Fruit fly (Drosophila melanogaster) whole organism: Measurements from ENCODE around the gene Hexo2.

Experiments
- CG8478 ChIP-seq: fragments of >200 bp; optimal IDR thresholded peaks from 2 replicates; lab custom pipeline; 2018; ENCODE audit warnings: inconsistent platforms
- Dll ChIP-seq: fragments of >200 bp; optimal IDR thresholded peaks from 2 replicates; lab custom pipeline; 2017
- EcR ChIP-seq, 2 experiments: fragments of >200 bp; optimal IDR thresholded peaks; 2 replicates each; lab custom pipeline; 2017; ENCODE audit warnings: missing biosample characterization in 2 of 2, missing genetic modification characterization in 2 of 2, missing genetic modification reagents in 2 of 2
- pan ChIP-seq: fragments of >200 bp; optimal IDR thresholded peaks from 2 replicates; lab custom pipeline; 2017
- psq ChIP-seq: fragments of >200 bp; optimal IDR thresholded peaks from 2 replicates; lab custom pipeline; 2017

DNA sequence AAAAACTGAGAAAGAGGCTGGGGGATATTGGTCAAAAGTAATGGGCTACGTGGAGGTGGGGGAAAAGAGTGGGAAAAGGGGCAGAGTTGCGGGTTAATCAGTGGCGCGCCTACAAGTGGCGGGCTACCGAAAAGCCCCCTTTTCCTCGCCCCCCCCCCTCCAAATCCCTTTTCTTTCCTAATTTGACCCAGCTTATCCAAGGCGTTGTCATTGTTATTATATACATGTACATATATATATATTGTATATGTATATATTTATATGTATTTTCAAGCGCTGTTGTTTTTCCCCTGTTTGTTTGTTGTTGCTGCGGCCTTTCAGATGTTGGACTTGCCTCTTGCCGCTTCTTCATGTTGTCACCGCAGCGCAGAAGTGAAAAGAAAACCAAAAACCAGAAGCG lies 42.4 kb upstream of the Hexo2 start:
- TF ChIP-seq CG8478 (lab: Kevin White, UChicago) (no peak), psq (lab: Kevin White, UChicago) (no peak), Dll (no peak), pan (lab: Kevin White, UChicago) (no peak), EcR (GFP tag; optimal IDR thresholded peaks at IDR 0.05; lab: Kevin White, UChicago) (no peak)
